Fruit fly (Drosophila melanogaster) whole organism, prepupa: ENCODE data around the gene Elp3.

Source experiments
- Blimp-1 ChIP-seq: fragments of 200-800 bp; sonication (Bioruptor generic); optimal IDR thresholded peaks from 3 replicates; lab custom pipeline; 2017; ENCODE audit warnings: missing biosample characterization, missing genetic modification characterization, mild to moderate bottlenecking, moderate library complexity, missing genetic modification reagents
- CG10631 ChIP-seq: fragments of 200-800 bp; sonication (Bioruptor generic); optimal IDR thresholded peaks from 2 replicates; lab custom pipeline; 2016; ENCODE audit warnings: missing biosample characterization, missing genetic modification characterization
- CG10669 ChIP-seq: fragments of 200-800 bp; sonication (Bioruptor generic); optimal IDR thresholded peaks from 3 replicates; lab custom pipeline; 2018; ENCODE audit warnings: missing biosample characterization, mild to moderate bottlenecking, missing genetic modification characterization, moderate library complexity
- CG11294 ChIP-seq: fragments of 200-800 bp; sonication (Bioruptor generic); IDR thresholded peaks from 2 replicates; pipeline ENCODE4 v1.3.6; 2022; ENCODE audit warnings: missing biosample characterization, missing genetic modification characterization
- CG11762 ChIP-seq: fragments of 200-800 bp; sonication (Bioruptor generic); optimal IDR thresholded peaks from 3 replicates; lab custom pipeline; 2016; ENCODE audit warnings: missing biosample characterization, missing genetic modification characterization; ENCODE audit not compliant: insufficient read depth
- CG15336 ChIP-seq: fragments of 200-800 bp; sonication (Bioruptor generic); IDR thresholded peaks from 2 replicates; pipeline ENCODE4 v1.3.6; 2022; ENCODE audit warnings: missing biosample characterization, missing genetic modification characterization
- CG1621 ChIP-seq: fragments of 200-800 bp; sonication (Bioruptor generic); optimal IDR thresholded peaks from 3 replicates; lab custom pipeline; 2018; ENCODE audit warnings: missing biosample characterization, mild to moderate bottlenecking, missing genetic modification characterization
- CG16779 ChIP-seq: fragments of 200-800 bp; sonication (Bioruptor generic); optimal IDR thresholded peaks from 3 replicates; lab custom pipeline; 2017; ENCODE audit warnings: missing biosample characterization, mild to moderate bottlenecking, missing genetic modification characterization
- CG3032 ChIP-seq: fragments of 200-800 bp; optimal IDR thresholded peaks from 2 replicates; lab custom pipeline; 2019; ENCODE audit warnings: missing biosample characterization, mild to moderate bottlenecking, missing genetic modification characterization, moderate library complexity
- CG31627 ChIP-seq: fragments of 200-800 bp; sonication (Bioruptor generic); optimal IDR thresholded peaks from 3 replicates; lab custom pipeline; 2016; ENCODE audit warnings: missing biosample characterization, missing genetic modification characterization
- CG32006 ChIP-seq: fragments of 200-800 bp; sonication (Bioruptor generic); optimal IDR thresholded peaks from 3 replicates; lab custom pipeline; 2017; ENCODE audit warnings: missing biosample characterization, mild to moderate bottlenecking, missing genetic modification characterization
- CG34406 ChIP-seq: fragments of 200-800 bp; sonication (Bioruptor generic); optimal IDR thresholded peaks from 3 replicates; lab custom pipeline; 2016; ENCODE audit warnings: missing biosample characterization, missing genetic modification characterization
- CG3919 ChIP-seq: fragments of 200-800 bp; sonication (Bioruptor generic); optimal IDR thresholded peaks from 3 replicates; lab custom pipeline; 2016; ENCODE audit warnings: missing biosample characterization, missing genetic modification characterization
- CG4318 ChIP-seq: fragments of 200-800 bp; sonication (Bioruptor generic); optimal IDR thresholded peaks from 3 replicates; lab custom pipeline; 2017; ENCODE audit warnings: missing biosample characterization, mild to moderate bottlenecking, missing genetic modification characterization
- CG6276 ChIP-seq: fragments of 200-800 bp; sonication (Bioruptor generic); optimal IDR thresholded peaks from 2 replicates; lab custom pipeline; 2017; ENCODE audit warnings: missing biosample characterization, mild to moderate bottlenecking, missing genetic modification characterization
- CG7368 ChIP-seq: fragments of 200-800 bp; sonication (Bioruptor generic); optimal IDR thresholded peaks from 3 replicates; lab custom pipeline; 2016; ENCODE audit warnings: missing biosample characterization, missing genetic modification characterization
- CG8119 ChIP-seq: fragments of 200-800 bp; sonication (Bioruptor generic); IDR thresholded peaks from 3 replicates; pipeline ENCODE4 v1.3.6; 2022; ENCODE audit warnings: missing biosample characterization, missing genetic modification characterization
- CG8319 ChIP-seq: fragments of 200-800 bp; sonication (Bioruptor generic); optimal IDR thresholded peaks from 3 replicates; lab custom pipeline; 2016; ENCODE audit warnings: missing biosample characterization, missing genetic modification characterization
- CG8632 ChIP-seq: fragments of 200-800 bp; sonication (Bioruptor generic); optimal IDR thresholded peaks from 3 replicates; lab custom pipeline; 2016; ENCODE audit warnings: missing biosample characterization, missing genetic modification characterization
- Eip75B ChIP-seq: fragments of 200-800 bp; sonication (Bioruptor generic); optimal IDR thresholded peaks from 3 replicates; lab custom pipeline; 2016; ENCODE audit warnings: missing biosample characterization, missing genetic modification characterization
- Eip78C ChIP-seq: fragments of 200-800 bp; sonication (Bioruptor generic); peaks from one replicate; lab custom pipeline; 2016; ENCODE audit warnings: missing biosample characterization, missing genetic modification characterization
- Eip93F ChIP-seq: fragments of 200-800 bp; sonication (Bioruptor generic); optimal IDR thresholded peaks from 2 replicates; lab custom pipeline; 2016; ENCODE audit warnings: missing biosample characterization, mild to moderate bottlenecking, missing genetic modification characterization
- Ets21C ChIP-seq: fragments of 200-800 bp; sonication (Bioruptor generic); optimal IDR thresholded peaks from 3 replicates; lab custom pipeline; 2016; ENCODE audit warnings: missing biosample characterization, missing genetic modification characterization
- Ets96B ChIP-seq: fragments of 200-800 bp; optimal IDR thresholded peaks from 2 replicates; lab custom pipeline; 2019; ENCODE audit warnings: missing biosample characterization, mild to moderate bottlenecking, missing genetic modification characterization, moderate library complexity
- Gug ChIP-seq: fragments of 200-800 bp; sonication (Bioruptor generic); IDR thresholded peaks from 2 replicates; pipeline ENCODE4 v1.3.6; 2022; ENCODE audit warnings: missing biosample characterization, missing genetic modification characterization
- Hr38 ChIP-seq: sonication (Bioruptor generic); optimal IDR thresholded peaks from 2 replicates; lab custom pipeline; 2016; ENCODE audit warnings: missing biosample characterization, missing genetic modification characterization
- Hr4 ChIP-seq: fragments of 200-800 bp; sonication (Bioruptor generic); optimal IDR thresholded peaks from 3 replicates; lab custom pipeline; 2016; ENCODE audit warnings: missing biosample characterization, missing genetic modification characterization
- Lpt ChIP-seq: fragments of 200-800 bp; sonication (Bioruptor generic); optimal IDR thresholded peaks from 3 replicates; lab custom pipeline; 2016; ENCODE audit warnings: missing biosample characterization, missing genetic modification characterization
- Met ChIP-seq: fragments of 200-800 bp; sonication (Bioruptor generic); optimal IDR thresholded peaks from 3 replicates; lab custom pipeline; 2016; ENCODE audit warnings: missing biosample characterization, missing genetic modification characterization
- OdsH ChIP-seq: fragments of 200-800 bp; sonication (Bioruptor generic); optimal IDR thresholded peaks from 3 replicates; lab custom pipeline; 2016; ENCODE audit warnings: missing biosample characterization, missing genetic modification characterization
- Smox ChIP-seq: fragments of 200-800 bp; sonication (Bioruptor generic); optimal IDR thresholded peaks from 3 replicates; lab custom pipeline; 2016; ENCODE audit warnings: missing biosample characterization, missing genetic modification characterization
- Sox102F ChIP-seq: fragments of 200-800 bp; sonication (Bioruptor generic); optimal IDR thresholded peaks from 2 replicates; lab custom pipeline; 2016; ENCODE audit warnings: missing biosample characterization, mild to moderate bottlenecking, missing genetic modification characterization
- Sox14 ChIP-seq: fragments of 200-800 bp; sonication (Bioruptor generic); optimal IDR thresholded peaks from 3 replicates; lab custom pipeline; 2016; ENCODE audit warnings: missing biosample characterization, missing genetic modification characterization
- achi ChIP-seq: fragments of 200-800 bp; sonication (Bioruptor generic); optimal IDR thresholded peaks from 3 replicates; lab custom pipeline; 2016; ENCODE audit warnings: missing biosample characterization, missing genetic modification characterization
- acj6 ChIP-seq: fragments of 200-800 bp; sonication (Bioruptor generic); optimal IDR thresholded peaks from 3 replicates; lab custom pipeline; 2016; ENCODE audit warnings: missing biosample characterization, missing genetic modification characterization
- dac ChIP-seq: fragments of 200-800 bp; sonication (Bioruptor generic); optimal IDR thresholded peaks from 2 replicates; lab custom pipeline; 2017; ENCODE audit warnings: missing biosample characterization, mild to moderate bottlenecking, missing genetic modification characterization
- dsx ChIP-seq: fragments of 200-800 bp; optimal IDR thresholded peaks from 3 replicates; lab custom pipeline; 2019; ENCODE audit warnings: missing biosample characterization, mild to moderate bottlenecking, missing genetic modification characterization, moderate library complexity; ENCODE audit not compliant: poor library complexity, severe bottlenecking
- eg ChIP-seq: fragments of 200-800 bp; sonication (Bioruptor generic); IDR thresholded peaks from 3 replicates; pipeline ENCODE4 v1.3.6; 2022; ENCODE audit warnings: missing biosample characterization, missing genetic modification characterization
- esn ChIP-seq: fragments of 200-800 bp; sonication (Bioruptor generic); optimal IDR thresholded peaks from 2 replicates; lab custom pipeline; 2016; ENCODE audit warnings: missing biosample characterization, mild to moderate bottlenecking, missing genetic modification characterization, moderate library complexity
- fd59A ChIP-seq: fragments of 200-800 bp; sonication (Bioruptor generic); optimal IDR thresholded peaks from 2 replicates; lab custom pipeline; 2017; ENCODE audit warnings: missing biosample characterization, mild to moderate bottlenecking, missing genetic modification characterization, missing genetic modification reagents
- fd85E ChIP-seq: fragments of 200-800 bp; sonication (Bioruptor generic); optimal IDR thresholded peaks from 3 replicates; lab custom pipeline; 2016; ENCODE audit warnings: missing biosample characterization, missing genetic modification characterization
- lz ChIP-seq: fragments of 200-800 bp; sonication (Bioruptor generic); optimal IDR thresholded peaks from 3 replicates; lab custom pipeline; 2016; ENCODE audit warnings: missing biosample characterization, missing genetic modification characterization
- net ChIP-seq: fragments of 200-800 bp; sonication (Bioruptor generic); optimal IDR thresholded peaks from 3 replicates; lab custom pipeline; 2016; ENCODE audit warnings: missing biosample characterization, missing genetic modification characterization
- salr ChIP-seq, 2 experiments: fragments of 200-800 bp; sonication (Bioruptor generic); optimal IDR thresholded peaks; 3 replicates each; lab custom pipeline; 2016 to 2018; ENCODE audit warnings: missing biosample characterization in 2 of 2, missing genetic modification characterization in 2 of 2, mild to moderate bottlenecking in 1 of 2
- spab ChIP-seq: fragments of 200-800 bp; sonication (Bioruptor generic); optimal IDR thresholded peaks from 2 replicates; lab custom pipeline; 2017; ENCODE audit warnings: missing biosample characterization, mild to moderate bottlenecking, missing genetic modification characterization, missing genetic modification reagents
- ss ChIP-seq, 2 experiments: fragments of 200-800 bp; sonication (Bioruptor generic); optimal IDR thresholded peaks; 2 replicates in 1 of 2; 3 replicates in 1 of 2; lab custom pipeline; 2017 to 2018; ENCODE audit warnings: mild to moderate bottlenecking in 2 of 2, missing biosample characterization in 2 of 2, missing genetic modification characterization in 2 of 2, moderate library complexity in 1 of 2
- svp ChIP-seq: fragments of 200-800 bp; sonication (Bioruptor generic); peaks from one replicate; lab custom pipeline; 2016; ENCODE audit warnings: missing biosample characterization, missing genetic modification characterization
- topi ChIP-seq: fragments of 200-800 bp; sonication (Bioruptor generic); optimal IDR thresholded peaks from 3 replicates; lab custom pipeline; 2016; ENCODE audit warnings: missing biosample characterization, missing genetic modification characterization
- vri ChIP-seq: fragments of 200-800 bp; sonication (Bioruptor generic); optimal IDR thresholded peaks from 3 replicates; lab custom pipeline; 2016; ENCODE audit warnings: missing biosample characterization, mild to moderate bottlenecking, missing genetic modification characterization

Gene Elp3

DNA sequence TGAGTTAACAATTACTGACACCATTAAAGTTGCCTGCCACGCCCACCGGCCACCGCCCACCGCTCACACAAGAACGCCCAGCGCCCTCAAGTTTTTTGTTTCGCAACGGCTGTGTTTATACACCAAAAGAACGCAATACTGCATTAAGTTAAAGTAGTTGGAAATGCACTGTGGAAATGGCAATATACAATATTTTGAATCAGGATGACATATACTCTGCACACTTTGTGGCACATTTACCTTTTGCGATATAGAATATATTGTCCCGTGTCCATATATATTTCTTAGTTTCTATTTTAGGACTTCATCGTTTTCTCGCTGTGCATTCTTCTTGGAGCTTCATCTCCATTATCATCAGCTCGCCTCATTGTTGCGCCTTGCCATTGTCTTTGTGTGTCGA is 28.4 kb upstream of the Elp3 start (continued):
- TF ChIP-seq Gug (no peak), CG8632 (GFP tag; lab: Kevin White, UChicago) (no peak), salr (GFP tag; optimal IDR thresholded peaks at IDR 0.05; lab: Kevin White, UChicago) (peak in 1 of 2 experiments; percentile 5), Eip75B (peak; percentile 53), net (GFP tag; lab: Kevin White, UChicago) (peak; percentile 40), spab (GFP tag; lab: Kevin White, UChicago) (peak; percentile 31), Hr38 (GFP tag; lab: Kevin White, UChicago) (no peak), CG4318 (GFP tag; lab: Kevin White, UChicago) (no peak)

dm6 chr2L:4416903-4417302 is 27.6 kb upstream of the Elp3 start:
- TF ChIP-seq CG16779 = peak; percentile 19
- TF ChIP-seq CG4318 (GFP tag; lab: Kevin White, UChicago) = peak; percentile 33
- TF ChIP-seq Sox14 (GFP tag; lab: Kevin White, UChicago) = no peak
- peak; percentile 20 for TF ChIP-seq topi (GFP tag; lab: Kevin White, UChicago)
- peak; percentile 52 for TF ChIP-seq Ets96B (tag; lab: Kevin White, UChicago)
- TF ChIP-seq CG6276 (GFP tag; lab: Kevin White, UChicago) = peak; percentile 4
- TF ChIP-seq fd59A (GFP tag; lab: Kevin White, UChicago) = peak; percentile 10
- TF ChIP-seq CG11762 (GFP tag; lab: Kevin White, UChicago) = no peak
- peak; percentile 37 for TF ChIP-seq CG10631
- TF ChIP-seq CG10669 (GFP tag; lab: Kevin White, UChicago) = peak; percentile 61
- no peak for TF ChIP-seq fd85E
- TF ChIP-seq CG15336 (GFP tag; lab: Robert Waterston, UW) = peak; percentile 51
- peak; percentile 41; the same call in 1 of the 3 replicates for TF ChIP-seq CG8119 (GFP tag; lab: Robert Waterston, UW)
- no peak for TF ChIP-seq CG7368 (GFP tag; lab: Kevin White, UChicago)
- no peak for TF ChIP-seq CG31627
- TF ChIP-seq Smox = peak; percentile 4
- peak; percentile 59 for TF ChIP-seq CG3032 (tag; lab: Kevin White, UChicago)
- no peak for TF ChIP-seq Sox102F
- TF ChIP-seq spab (GFP tag; lab: Kevin White, UChicago) = peak; percentile 34
- TF ChIP-seq OdsH (GFP tag; lab: Kevin White, UChicago) = peak; percentile 33
- no peak for TF ChIP-seq Blimp-1
- peak; percentile 55 for TF ChIP-seq dsx (GFP tag; lab: Kevin White, UChicago)
- peak; percentile 32 for TF ChIP-seq CG8632 (GFP tag; lab: Kevin White, UChicago)
- peak; percentile 51; the same call in 2 of the 3 replicates for TF ChIP-seq eg (GFP tag; lab: Robert Waterston, UW)
- TF ChIP-seq Eip93F (GFP tag; lab: Kevin White, UChicago) = no peak
- TF ChIP-seq CG3919 (GFP tag; lab: Kevin White, UChicago) = peak; percentile 42
- peak; percentile 44 for TF ChIP-seq esn (GFP tag; lab: Kevin White, UChicago)
- TF ChIP-seq vri (GFP tag; lab: Kevin White, UChicago) = no peak
- no peak for TF ChIP-seq Ets21C
- TF ChIP-seq acj6 (GFP tag; lab: Kevin White, UChicago) = peak; percentile 31
- TF ChIP-seq Eip75B = peak; percentile 33
- TF ChIP-seq CG11294 (GFP tag; lab: Robert Waterston, UW) = no peak
- peak; percentile 40 for TF ChIP-seq achi (GFP tag; lab: Kevin White, UChicago)
- peak; percentile 4 for TF ChIP-seq CG34406 (GFP tag; lab: Kevin White, UChicago)
- TF ChIP-seq Gug = 0 out of 2 replicates have a peak, but pooled peaks have one; percentile 21
- TF ChIP-seq Met = peak; percentile 43
- no peak for TF ChIP-seq Lpt
- TF ChIP-seq ss (GFP tag; optimal IDR thresholded peaks at IDR 0.05; lab: Kevin White, UChicago) = peak; percentile 24 to 60
- TF ChIP-seq lz (GFP tag; lab: Kevin White, UChicago) = peak; percentile 24
- TF ChIP-seq Eip78C (GFP tag; lab: Kevin White, UChicago) = peak; percentile 82
- no peak for TF ChIP-seq Hr38 (GFP tag; lab: Kevin White, UChicago)
- peak; percentile 25 for TF ChIP-seq CG8319 (GFP tag; lab: Kevin White, UChicago)
- no peak for TF ChIP-seq dac (GFP tag; lab: Kevin White, UChicago)
- peak; percentile 51 for TF ChIP-seq CG32006 (GFP tag; lab: Kevin White, UChicago)
- peak; percentile 66 for TF ChIP-seq svp (GFP tag; lab: Kevin White, UChicago)
- TF ChIP-seq Hr4 (GFP tag; lab: Kevin White, UChicago) = peak; percentile 28
- TF ChIP-seq CG1621 (tag; lab: Kevin White, UChicago) = peak; percentile 26
